Worm (Caenorhabditis elegans) whole organism, L1 larva: ENCODE results near the gene lrpr-1.
A peak's percentile ranks its signal among the peaks of the same experiment; 100 is the strongest.

ENCODE experiments used
- Y116A8C.19 ChIP-seq: sonication (generic microtip); optimal IDR thresholded peaks from 2 replicates; lab custom pipeline; 2016; ENCODE audit warnings: missing compliant biosample characterization, missing genetic modification characterization, borderline replicate concordance
- ceh-82 ChIP-seq, 3 experiments: fragments of 150-350 bp in 1 of 3; sonication (generic microtip) in 2 of 3; optimal IDR thresholded peaks; 2 replicates each; lab custom pipeline; 2014 to 2017; ENCODE audit warnings: missing biosample characterization in 3 of 3, missing genetic modification characterization in 3 of 3
- ceh-88 ChIP-seq: fragments of 200-800 bp; sonication (Bioruptor generic); IDR thresholded peaks from 2 replicates; pipeline ENCODE4 v1.3.6; 2022; ENCODE audit warnings: missing genetic modification characterization, missing compliant biosample characterization
- ceh-90 ChIP-seq: sonication (generic microtip); optimal IDR thresholded peaks from 2 replicates; lab custom pipeline; 2016; ENCODE audit warnings: missing genetic modification characterization, missing compliant biosample characterization
- efl-1 ChIP-seq, 4 experiments: fragments of 150-350 bp; optimal IDR thresholded peaks in 3 of 4; peaks in 1 of 4; 1 replicate in 1 of 4; 2 replicates in 3 of 4; lab custom pipeline; 2014; ENCODE audit warnings: missing biosample characterization in 2 of 4, missing genetic modification characterization in 2 of 4, missing genetic modification reagents in 2 of 4
- efl-3 ChIP-seq: fragments of 200-800 bp; sonication (Bioruptor generic); optimal IDR thresholded peaks from 2 replicates; lab custom pipeline; 2018; ENCODE audit warnings: mild to moderate bottlenecking, missing genetic modification characterization, missing compliant biosample characterization
- egl-27 ChIP-seq, 2 experiments: fragments of 150-350 bp in 1 of 2; sonication (generic microtip); optimal IDR thresholded peaks; 3 replicates each; lab custom pipeline; 2017 to 2018; ENCODE audit warnings: missing biosample characterization in 2 of 2, missing genetic modification characterization in 2 of 2, missing genetic modification reagents in 2 of 2
- ets-5 ChIP-seq: fragments of 200-800 bp; sonication (Bioruptor generic); IDR thresholded peaks from 2 replicates; pipeline ENCODE4 v1.3.6; 2022; ENCODE audit warnings: missing genetic modification characterization, missing compliant biosample characterization
- fos-1 ChIP-seq: fragments of 150-350 bp; optimal IDR thresholded peaks from 2 replicates; lab custom pipeline; 2014; ENCODE audit warnings: missing biosample characterization, missing genetic modification characterization
- irx-1 ChIP-seq: sonication (generic microtip); optimal IDR thresholded peaks from 2 replicates; lab custom pipeline; 2016; ENCODE audit warnings: missing genetic modification characterization, missing compliant biosample characterization
- lin-13 ChIP-seq: fragments of 150-350 bp; optimal IDR thresholded peaks from 2 replicates; lab custom pipeline; 2014; ENCODE audit warnings: missing biosample characterization, missing genetic modification reagents, missing genetic modification characterization
- lin-15B ChIP-seq: fragments of 150-350 bp; sonication (generic microtip); optimal IDR thresholded peaks from 3 replicates; lab custom pipeline; 2014; ENCODE audit warnings: missing biosample characterization, missing genetic modification characterization
- lin-35 ChIP-seq, 2 experiments: fragments of 150-350 bp; optimal IDR thresholded peaks; 2 replicates each; lab custom pipeline; 2014; ENCODE audit warnings: missing biosample characterization in 2 of 2, missing genetic modification characterization in 2 of 2, missing genetic modification reagents in 2 of 2
- mef-2 ChIP-seq: fragments of 150-350 bp; optimal IDR thresholded peaks from 2 replicates; lab custom pipeline; 2014; ENCODE audit warnings: missing biosample characterization, missing genetic modification characterization
- nhr-19 ChIP-seq: fragments of 200-800 bp; sonication (Bioruptor generic); conservative IDR thresholded peaks from 2 replicates; pipeline ENCODE4 v1.3.6; 2022; ENCODE audit warnings: missing genetic modification characterization, missing compliant biosample characterization
- nhr-20 ChIP-seq: sonication (generic microtip); optimal IDR thresholded peaks from 2 replicates; lab custom pipeline; 2016; ENCODE audit warnings: mild to moderate bottlenecking, missing genetic modification characterization, missing compliant biosample characterization
- nhr-237 ChIP-seq: fragments of 150-350 bp; optimal IDR thresholded peaks from 2 replicates; lab custom pipeline; 2014; ENCODE audit warnings: missing biosample characterization, missing genetic modification characterization
- nhr-47 ChIP-seq: sonication (generic microtip); optimal IDR thresholded peaks from 2 replicates; lab custom pipeline; 2016; ENCODE audit warnings: mild to moderate bottlenecking, missing genetic modification characterization, moderate library complexity, missing compliant biosample characterization
- nhr-76 ChIP-seq: sonication (generic microtip); optimal IDR thresholded peaks from 2 replicates; lab custom pipeline; 2017; ENCODE audit warnings: missing biosample characterization, missing genetic modification characterization
- nhr-77 ChIP-seq: fragments of 150-350 bp; optimal IDR thresholded peaks from 2 replicates; lab custom pipeline; 2014; ENCODE audit warnings: missing biosample characterization, missing genetic modification characterization
- pag-3 ChIP-seq: sonication (generic microtip); optimal IDR thresholded peaks from 2 replicates; lab custom pipeline; 2017; ENCODE audit warnings: missing genetic modification characterization, mild to moderate bottlenecking, missing compliant biosample characterization, antibody characterized with exemption, borderline replicate concordance; ENCODE audit not compliant: insufficient read depth
- pax-3 ChIP-seq: fragments of 200-800 bp; sonication (Bioruptor generic); optimal IDR thresholded peaks from 2 replicates; lab custom pipeline; 2018; ENCODE audit warnings: mild to moderate bottlenecking, missing genetic modification characterization, moderate library complexity, missing compliant biosample characterization
- snpc-4 ChIP-seq: fragments of 150-350 bp; optimal IDR thresholded peaks from 2 replicates; lab custom pipeline; 2014; ENCODE audit warnings: missing biosample characterization, missing genetic modification characterization
- sox-4 ChIP-seq: sonication (generic microtip); optimal IDR thresholded peaks from 2 replicates; lab custom pipeline; 2016; ENCODE audit warnings: missing genetic modification characterization, missing compliant biosample characterization
- unc-30 ChIP-seq: sonication (generic microtip); optimal IDR thresholded peaks from 2 replicates; lab custom pipeline; 2017; ENCODE audit warnings: missing biosample characterization, missing genetic modification characterization
- unc-62 ChIP-seq: fragments of 150-350 bp; optimal IDR thresholded peaks from 2 replicates; lab custom pipeline; 2014; ENCODE audit warnings: missing biosample characterization, missing genetic modification reagents, missing genetic modification characterization
- unc-86 ChIP-seq: sonication (generic microtip); optimal IDR thresholded peaks from 2 replicates; lab custom pipeline; 2016; ENCODE audit warnings: missing genetic modification characterization, missing compliant biosample characterization
- unc-98 ChIP-seq: fragments of 200-800 bp; sonication (Bioruptor generic); IDR thresholded peaks from 2 replicates; pipeline ENCODE4 v1.3.6; 2022; ENCODE audit warnings: missing genetic modification characterization, missing compliant biosample characterization
- xbp-1 ChIP-seq: sonication (generic microtip); optimal IDR thresholded peaks from 2 replicates; lab custom pipeline; 2016; ENCODE audit warnings: missing genetic modification characterization, missing compliant biosample characterization
- zip-4 ChIP-seq: fragments of 200-800 bp; sonication (Bioruptor generic); optimal IDR thresholded peaks from 2 replicates; lab custom pipeline; 2018; ENCODE audit warnings: mild to moderate bottlenecking, missing genetic modification characterization, moderate library complexity, missing compliant biosample characterization
- ztf-11 ChIP-seq, 2 experiments: sonication (generic microtip); optimal IDR thresholded peaks; 2 replicates each; lab custom pipeline; 2016 to 2017; ENCODE audit warnings: missing genetic modification characterization in 2 of 2, missing biosample characterization in 1 of 2, missing compliant biosample characterization in 1 of 2
- ztf-4 ChIP-seq: fragments of 150-350 bp; optimal IDR thresholded peaks from 2 replicates; lab custom pipeline; 2014; ENCODE audit warnings: missing biosample characterization, missing genetic modification characterization

Gene lrpr-1

DNA sequence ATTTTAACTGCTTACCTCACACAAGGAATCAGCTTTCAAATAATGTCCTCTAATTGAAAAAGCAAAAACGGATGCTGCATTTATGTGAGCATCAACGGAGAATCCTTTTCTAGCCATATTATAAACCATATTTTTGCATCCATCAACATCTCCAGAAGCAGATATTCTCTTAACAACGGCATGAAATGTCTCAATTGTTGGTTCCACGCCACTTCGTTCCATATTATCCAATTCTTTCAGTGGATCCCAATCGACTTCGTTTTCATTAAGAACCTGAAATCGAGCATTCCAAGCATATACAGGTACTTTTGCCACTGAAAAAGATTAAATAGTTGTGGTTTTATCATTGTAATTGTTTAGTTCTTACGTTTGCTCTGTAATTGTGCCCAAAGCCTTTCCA, 829 bp downstream of the lrpr-1 start:
- no peak for TF ChIP-seq unc-86 (tag; lab: Kevin White, UChicago)
- TF ChIP-seq egl-27 (tag; optimal IDR thresholded peaks at IDR 0.05; lab: Kevin White, UChicago): no peak
- TF ChIP-seq efl-1 (optimal IDR thresholded peaks at IDR 0.05; lab: Kevin White, UChicago): no peak
- TF ChIP-seq efl-1 (GFP tag; optimal IDR thresholded peaks at IDR 0.05 in 1 of 2; lab: Kevin White, UChicago): peak in 1 of 2 experiments; percentile 75
- TF ChIP-seq lin-35 (GFP tag; optimal IDR thresholded peaks at IDR 0.05; lab: Kevin White, UChicago): no peak
- no peak for TF ChIP-seq efl-3 (GFP tag; lab: Kevin White, UChicago)

DNA sequence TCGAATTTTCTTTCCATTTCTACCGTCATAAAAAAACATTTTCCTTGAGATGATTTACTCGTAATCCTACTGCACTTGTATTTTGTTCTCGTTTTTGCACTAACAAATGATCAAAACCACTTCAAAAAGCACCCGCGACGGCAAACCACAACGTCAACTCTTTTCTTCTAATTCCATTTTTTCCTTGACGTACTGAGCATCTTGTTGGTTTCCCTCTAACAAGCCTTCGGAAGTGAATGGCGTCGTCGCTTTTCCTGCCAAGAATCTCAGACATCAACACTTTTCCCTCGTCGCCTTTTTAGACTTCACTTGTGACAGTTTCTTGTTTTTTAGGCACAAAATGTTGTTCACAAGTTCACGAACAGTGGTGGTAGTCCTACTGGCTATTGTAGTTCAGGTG, 5.3 kb downstream of the lrpr-1 start, which contains the start of gene C04E6.13:
Gene C04E6.13 (plus strand): TSS at position 301 of the 400 bp plus-strand sequence.
- TF ChIP-seq unc-98 (GFP tag; lab: Robert Waterston, UW) (no peak), efl-1 (optimal IDR thresholded peaks at IDR 0.05; lab: Kevin White, UChicago) (no peak), efl-1 (GFP tag; optimal IDR thresholded peaks at IDR 0.05 in 1 of 2; lab: Kevin White, UChicago) (peak in 1 of 2 experiments; percentile 7)

DNA sequence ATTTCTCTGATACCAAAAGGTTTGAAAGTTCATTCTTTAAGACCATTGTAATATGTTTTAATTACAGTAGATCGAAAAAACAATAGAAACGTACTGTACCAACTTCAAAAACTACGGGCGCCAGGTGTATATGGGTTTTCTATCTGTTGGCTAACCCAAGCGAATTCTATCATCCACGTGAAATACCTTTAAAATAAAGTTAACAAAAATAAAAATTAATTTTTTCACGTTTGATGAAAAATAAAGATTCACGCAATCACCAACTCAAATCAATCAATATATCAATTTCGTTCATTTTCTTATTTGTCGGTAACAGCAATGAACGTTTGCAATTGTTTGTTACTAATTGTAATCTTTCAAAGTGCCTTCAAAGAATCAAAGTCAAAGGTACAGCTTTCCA, 10.6 kb downstream of the lrpr-1 start, which contains the start of gene C04E6.4:
Gene C04E6.4 (plus strand): TSS at position 301 of the 400 bp plus-strand sequence.
- TF ChIP-seq sox-4 (tag; lab: Kevin White, UChicago): no peak

DNA sequence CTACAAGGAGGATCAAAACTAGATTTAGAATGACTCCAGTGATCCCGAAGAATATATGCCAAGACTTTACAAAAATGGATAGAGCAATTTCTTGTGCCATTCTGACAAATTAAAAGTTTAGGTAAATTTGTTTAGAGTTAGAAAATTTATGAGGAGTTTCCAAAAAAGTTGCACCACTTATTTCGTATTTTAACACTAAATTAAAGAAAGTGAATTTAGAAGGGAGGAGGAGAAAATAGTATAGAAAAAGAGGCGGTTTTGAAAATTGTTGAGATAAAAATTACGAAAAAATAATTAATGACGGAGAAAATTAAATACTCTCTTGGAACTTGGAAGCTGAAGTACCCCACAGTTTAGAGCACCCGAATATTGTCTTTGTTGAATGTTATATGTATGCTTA, 11.4 kb downstream of the lrpr-1 start, which contains the start of gene srd-15:
Gene srd-15 (minus strand): TSS at position 101 of the 400 bp plus-strand sequence.
- TF ChIP-seq pag-3 (tag; lab: Kevin White, UChicago) (no peak), nhr-237 (tag; lab: Kevin White, UChicago) (no peak), ztf-4 (tag; lab: Kevin White, UChicago) (no peak), mef-2 (tag; lab: Kevin White, UChicago) (no peak), ceh-82 (tag; optimal IDR thresholded peaks at IDR 0.05; lab: Kevin White, UChicago) (no peak), xbp-1 (no peak), fos-1 (no peak), efl-1 (optimal IDR thresholded peaks at IDR 0.05; lab: Kevin White, UChicago) (no peak), efl-1 (GFP tag; optimal IDR thresholded peaks at IDR 0.05 in 1 of 2; lab: Kevin White, UChicago) (no peak), ztf-11 (tag; optimal IDR thresholded peaks at IDR 0.05; lab: Kevin White, UChicago) (no peak), nhr-77 (tag; lab: Kevin White, UChicago) (no peak), snpc-4 (tag; lab: Kevin White, UChicago) (no peak), nhr-47 (tag; lab: Kevin White, UChicago) (no peak)

DNA sequence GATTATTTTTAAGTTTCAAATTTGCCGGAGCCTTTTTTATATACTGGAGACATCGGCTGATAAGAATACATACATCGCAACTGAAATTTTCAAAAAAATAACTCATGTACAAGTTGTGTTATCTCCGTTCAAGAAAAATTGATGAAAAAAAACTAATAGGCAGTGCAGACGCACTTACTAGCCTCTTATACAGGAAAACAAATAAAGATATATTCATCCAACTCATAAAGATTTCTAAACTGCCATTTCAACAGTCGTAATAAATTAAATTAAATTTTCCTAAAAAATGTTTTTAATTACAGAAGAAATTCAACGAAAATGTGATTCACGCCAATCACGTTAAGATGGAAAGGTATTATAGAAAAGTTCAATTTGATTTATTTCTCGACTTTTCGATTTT, 15.9 kb downstream of the lrpr-1 start, which contains the start of gene C04E6.5:
Gene C04E6.5 (plus strand): TSS at position 301 of the 400 bp plus-strand sequence.
- TF ChIP-seq Y116A8C.19 (tag; lab: Kevin White, UChicago): no peak
- no peak for TF ChIP-seq nhr-77 (tag; lab: Kevin White, UChicago)
- TF ChIP-seq ceh-88 (GFP tag; lab: Robert Waterston, UW): no peak
- TF ChIP-seq pax-3 (tag; lab: Kevin White, UChicago): no peak
- no peak for TF ChIP-seq nhr-20
- no peak for TF ChIP-seq irx-1 (tag; lab: Kevin White, UChicago)
- no peak for TF ChIP-seq nhr-19 (GFP tag; lab: Robert Waterston, UW)
- TF ChIP-seq nhr-76 (tag; lab: Kevin White, UChicago): no peak
- TF ChIP-seq zip-4 (GFP tag; lab: Kevin White, UChicago): no peak
- no peak for TF ChIP-seq lin-35 (GFP tag; optimal IDR thresholded peaks at IDR 0.05; lab: Kevin White, UChicago)
- no peak for TF ChIP-seq ztf-4 (tag; lab: Kevin White, UChicago)
- TF ChIP-seq lin-13: no peak
- TF ChIP-seq ets-5 (GFP tag; lab: Robert Waterston, UW): no peak
- TF ChIP-seq unc-30: no peak
- no peak for TF ChIP-seq pag-3 (tag; lab: Kevin White, UChicago)
- TF ChIP-seq ceh-90 (tag; lab: Kevin White, UChicago): no peak
- TF ChIP-seq lin-15B (tag; lab: Kevin White, UChicago): no peak
- no peak for TF ChIP-seq unc-62 (GFP tag; lab: Kevin White, UChicago)
